Fruit fly (Drosophila melanogaster) whole organism, embryonic: ENCODE measurements around the gene kraken.
A peak's percentile ranks its signal among the peaks of the same experiment; 100 is the strongest.

Experiments used
- CG10147 ChIP-seq: fragments of 200-800 bp; sonication (Bioruptor generic); optimal IDR thresholded peaks from 2 replicates; lab custom pipeline; 2019; ENCODE audit warnings: missing biosample characterization, mild to moderate bottlenecking, missing genetic modification characterization, moderate library complexity
- CG12219 ChIP-seq: fragments of 200-800 bp; sonication (Bioruptor generic); optimal IDR thresholded peaks from 3 replicates; lab custom pipeline; 2018; ENCODE audit warnings: missing biosample characterization, mild to moderate bottlenecking, missing genetic modification characterization
- CG13123 ChIP-seq: fragments of 200-800 bp; sonication (Bioruptor generic); optimal IDR thresholded peaks from 2 replicates; lab custom pipeline; 2016; ENCODE audit warnings: missing biosample characterization, missing genetic modification characterization
- CG14014 ChIP-seq: fragments of 200-800 bp; sonication (Bioruptor generic); IDR thresholded peaks from 2 replicates; pipeline ENCODE4 v1.3.6; 2022; ENCODE audit warnings: missing biosample characterization, missing genetic modification characterization
- CG15696 ChIP-seq: fragments of 200-800 bp; sonication (Bioruptor generic); optimal IDR thresholded peaks from 2 replicates; lab custom pipeline; 2019; ENCODE audit warnings: missing biosample characterization, mild to moderate bottlenecking, missing genetic modification characterization, moderate library complexity
- CG17186 ChIP-seq: fragments of 200-800 bp; sonication (Bioruptor generic); optimal IDR thresholded peaks from 3 replicates; lab custom pipeline; 2017; ENCODE audit warnings: missing biosample characterization, missing genetic modification reagents, missing genetic modification characterization
- CG17612 ChIP-seq: fragments of 200-800 bp; sonication (Bioruptor generic); IDR thresholded peaks from 2 replicates; pipeline ENCODE4 v1.3.6; 2022; ENCODE audit warnings: missing biosample characterization, missing genetic modification characterization
- CG18476 ChIP-seq: fragments of 200-800 bp; sonication (Bioruptor generic); optimal IDR thresholded peaks from 2 replicates; lab custom pipeline; 2016; ENCODE audit warnings: missing biosample characterization, mild to moderate bottlenecking, missing genetic modification characterization
- CG30431 ChIP-seq: fragments of 200-800 bp; sonication (Bioruptor generic); optimal IDR thresholded peaks from 2 replicates; lab custom pipeline; 2017; ENCODE audit warnings: missing biosample characterization, missing genetic modification characterization
- CG32767 ChIP-seq: fragments of 200-800 bp; sonication (Bioruptor generic); IDR thresholded peaks from 2 replicates; pipeline ENCODE4 v1.3.6; 2022; ENCODE audit warnings: missing biosample characterization, missing genetic modification characterization
- CG33213 ChIP-seq: fragments of 200-800 bp; sonication (Bioruptor generic); optimal IDR thresholded peaks from 3 replicates; lab custom pipeline; 2016; ENCODE audit warnings: missing biosample characterization, missing genetic modification characterization
- CG33557 ChIP-seq: fragments of 200-800 bp; sonication (Bioruptor generic); optimal IDR thresholded peaks from 2 replicates; lab custom pipeline; 2019; ENCODE audit warnings: missing biosample characterization, mild to moderate bottlenecking, missing genetic modification characterization, moderate library complexity
- CG34376 ChIP-seq: fragments of 200-800 bp; sonication (Bioruptor generic); optimal IDR thresholded peaks from 2 replicates; lab custom pipeline; 2018; ENCODE audit warnings: missing biosample characterization, mild to moderate bottlenecking, missing genetic modification characterization
- CG3726 ChIP-seq: fragments of 200-800 bp; sonication (Bioruptor generic); IDR thresholded peaks from 3 replicates; pipeline ENCODE4, ENCODE4 v1.3.6; 2022; ENCODE audit warnings: missing biosample characterization, missing genetic modification characterization
- CG4707 ChIP-seq: fragments of 200-800 bp; sonication (Bioruptor generic); optimal IDR thresholded peaks from 2 replicates; lab custom pipeline; 2018; ENCODE audit warnings: missing biosample characterization, mild to moderate bottlenecking, missing genetic modification characterization, moderate library complexity
- CG9215 ChIP-seq: fragments of 200-800 bp; sonication (Bioruptor generic); IDR thresholded peaks from 2 replicates; pipeline ENCODE4 v1.3.6; 2022; ENCODE audit warnings: missing biosample characterization, missing genetic modification characterization
- CG9797 ChIP-seq: fragments of 200-800 bp; sonication (Bioruptor generic); optimal IDR thresholded peaks from 3 replicates; lab custom pipeline; 2018; ENCODE audit warnings: missing biosample characterization, mild to moderate bottlenecking, missing genetic modification characterization
- Camta ChIP-seq: fragments of 200-800 bp; sonication (Bioruptor generic); optimal IDR thresholded peaks from 2 replicates; lab custom pipeline; 2016; ENCODE audit warnings: missing biosample characterization, missing genetic modification characterization
- Dll ChIP-seq: fragments of 200-800 bp; sonication (Bioruptor generic); IDR thresholded peaks from 4 replicates; pipeline ENCODE4 v1.3.6; 2022; ENCODE audit warnings: missing biosample characterization, missing genetic modification characterization; ENCODE audit not compliant: partially characterized antibody
- Ets65A ChIP-seq: fragments of 200-800 bp; sonication (Bioruptor generic); peaks from one replicate; lab custom pipeline; 2016; ENCODE audit warnings: missing biosample characterization, missing genetic modification characterization
- HmgD ChIP-seq: fragments of 200-800 bp; sonication (Bioruptor generic); optimal IDR thresholded peaks from 3 replicates; lab custom pipeline; 2016; ENCODE audit warnings: missing biosample characterization, missing genetic modification characterization
- Jarid2 ChIP-seq: fragments of 200-800 bp; sonication (Bioruptor generic); optimal IDR thresholded peaks from 3 replicates; lab custom pipeline; 2017; ENCODE audit warnings: mild to moderate bottlenecking, missing biosample characterization, missing genetic modification reagents, missing genetic modification characterization
- MBD-R2 ChIP-seq: fragments of 200-800 bp; sonication (Bioruptor generic); IDR thresholded peaks from 2 replicates; pipeline ENCODE4 v1.3.6; 2022; ENCODE audit warnings: missing biosample characterization, missing genetic modification characterization
- Max ChIP-seq: fragments of 200-800 bp; sonication (Bioruptor generic); optimal IDR thresholded peaks from 2 replicates; lab custom pipeline; 2016; ENCODE audit warnings: missing biosample characterization, mild to moderate bottlenecking, missing genetic modification characterization
- Mrtf ChIP-seq: fragments of 200-800 bp; sonication (Bioruptor generic); IDR thresholded peaks from 3 replicates; pipeline ENCODE4 v1.3.6; 2022; ENCODE audit warnings: missing biosample characterization, missing genetic modification characterization
- TFAM ChIP-seq: fragments of 200-800 bp; sonication (Bioruptor generic); optimal IDR thresholded peaks from 2 replicates; lab custom pipeline; 2017; ENCODE audit warnings: missing biosample characterization, missing genetic modification characterization, inconsistent platforms
- YL-1 ChIP-seq: fragments of 200-800 bp; sonication (Bioruptor generic); optimal IDR thresholded peaks from 3 replicates; lab custom pipeline; 2017; ENCODE audit warnings: missing biosample characterization, mild to moderate bottlenecking, missing genetic modification characterization
- bsh ChIP-seq, 2 experiments: fragments of 200-800 bp; sonication (Bioruptor generic); optimal IDR thresholded peaks; 2 replicates each; lab custom pipeline; 2017 to 2018; ENCODE audit warnings: mild to moderate bottlenecking in 2 of 2, missing biosample characterization in 2 of 2, missing genetic modification characterization in 2 of 2, moderate library complexity in 1 of 2
- btn ChIP-seq: fragments of 200-800 bp; sonication (Bioruptor generic); optimal IDR thresholded peaks from 2 replicates; lab custom pipeline; 2016; ENCODE audit warnings: missing biosample characterization, missing genetic modification characterization
- chinmo ChIP-seq: fragments of 200-800 bp; sonication (Bioruptor generic); IDR thresholded peaks from 4 replicates; pipeline ENCODE4 v1.3.6; 2022; ENCODE audit warnings: missing biosample characterization, missing genetic modification characterization; ENCODE audit not compliant: partially characterized antibody
- corto ChIP-seq: fragments of 200-800 bp; sonication (Bioruptor generic); optimal IDR thresholded peaks from 2 replicates; lab custom pipeline; 2016; ENCODE audit warnings: missing biosample characterization, mild to moderate bottlenecking, missing genetic modification characterization, moderate library complexity
- dpn ChIP-seq, 2 experiments: fragments of 200-800 bp; sonication (Bioruptor generic); optimal IDR thresholded peaks; 3 replicates each; lab custom pipeline; 2016; ENCODE audit warnings: missing biosample characterization in 2 of 2, missing genetic modification characterization in 2 of 2
- exex ChIP-seq: fragments of 200-800 bp; sonication (Bioruptor generic); optimal IDR thresholded peaks from 4 replicates; lab custom pipeline; 2018; ENCODE audit warnings: missing biosample characterization, mild to moderate bottlenecking, missing genetic modification characterization, moderate library complexity
- ftz-f1 ChIP-seq: fragments of 200-800 bp; sonication (Bioruptor generic); optimal IDR thresholded peaks from 2 replicates; lab custom pipeline; 2016; ENCODE audit warnings: missing biosample characterization, missing genetic modification characterization
- gem ChIP-seq: fragments of 200-800 bp; sonication (Bioruptor generic); optimal IDR thresholded peaks from 2 replicates; lab custom pipeline; 2019; ENCODE audit warnings: missing biosample characterization, mild to moderate bottlenecking, missing genetic modification characterization, moderate library complexity
- grn ChIP-seq: fragments of 200-800 bp; sonication (Bioruptor generic); optimal IDR thresholded peaks from 3 replicates; lab custom pipeline; 2017; ENCODE audit warnings: missing biosample characterization, missing genetic modification characterization
- gsb-n ChIP-seq: fragments of 200-800 bp; sonication (Bioruptor generic); optimal IDR thresholded peaks from 3 replicates; lab custom pipeline; 2018; ENCODE audit warnings: missing biosample characterization, mild to moderate bottlenecking, missing genetic modification characterization
- h ChIP-seq: fragments of >200 bp; optimal IDR thresholded peaks from 2 replicates; lab custom pipeline; 2017
- hth ChIP-seq: fragments of >200 bp; optimal IDR thresholded peaks from 2 replicates; lab custom pipeline; 2017; ENCODE audit warnings: inconsistent platforms
- jigr1 ChIP-seq: fragments of 200-800 bp; sonication (Bioruptor generic); IDR thresholded peaks from 3 replicates; pipeline ENCODE4 v1.3.6; 2022; ENCODE audit warnings: missing biosample characterization, missing genetic modification characterization
- kah ChIP-seq: fragments of 200-800 bp; sonication (Bioruptor generic); optimal IDR thresholded peaks from 2 replicates; lab custom pipeline; 2018; ENCODE audit warnings: missing biosample characterization, mild to moderate bottlenecking, missing genetic modification characterization
- lov ChIP-seq, 2 experiments: fragments of 200-800 bp in 1 of 2; fragments of >200 bp in 1 of 2; sonication (Bioruptor generic) in 1 of 2; IDR thresholded peaks in 1 of 2; optimal IDR thresholded peaks in 1 of 2; 2 replicates in 1 of 2; 3 replicates in 1 of 2; pipeline versions ENCODE4 v1.3.6 to Lab custom; 2017 to 2022; ENCODE audit warnings: missing biosample characterization in 1 of 2, missing genetic modification characterization in 1 of 2
- mam ChIP-seq: fragments of 200-800 bp; sonication (Bioruptor generic); optimal IDR thresholded peaks from 3 replicates; lab custom pipeline; 2016; ENCODE audit warnings: missing biosample characterization, missing genetic modification characterization
- peb ChIP-seq: fragments of 200-800 bp; sonication (Bioruptor generic); IDR thresholded peaks from 2 replicates; pipeline ENCODE4 v1.3.6; 2022; ENCODE audit warnings: missing biosample characterization, missing genetic modification characterization
- pzg ChIP-seq: fragments of 200-800 bp; sonication (Bioruptor generic); optimal IDR thresholded peaks from 3 replicates; lab custom pipeline; 2018; ENCODE audit warnings: missing biosample characterization, mild to moderate bottlenecking, missing genetic modification characterization, moderate library complexity
- sc ChIP-seq, 3 experiments: fragments of >200 bp in 2 of 3; fragments of 200-800 bp in 1 of 3; sonication (Bioruptor generic) in 1 of 3; optimal IDR thresholded peaks; 2 replicates in 2 of 3; 3 replicates in 1 of 3; lab custom pipeline; 2017; ENCODE audit warnings: mild to moderate bottlenecking in 1 of 3, missing biosample characterization in 1 of 3, missing genetic modification characterization in 1 of 3, missing genetic modification reagents in 1 of 3
- sens-2 ChIP-seq: fragments of 200-800 bp; sonication (Bioruptor generic); IDR thresholded peaks from 2 replicates; pipeline ENCODE4 v1.3.6; 2022; ENCODE audit warnings: missing biosample characterization, missing genetic modification characterization
- sna ChIP-seq: fragments of 200-800 bp; sonication (Bioruptor generic); IDR thresholded peaks from 2 replicates; pipeline ENCODE4 v1.3.6; 2022; ENCODE audit warnings: missing biosample characterization, missing genetic modification characterization; ENCODE audit not compliant: partially characterized antibody
- zf30C ChIP-seq: fragments of 200-800 bp; sonication (Bioruptor generic); optimal IDR thresholded peaks from 3 replicates; lab custom pipeline; 2018; ENCODE audit warnings: missing biosample characterization, mild to moderate bottlenecking, missing genetic modification characterization

Gene kraken

dm6 chr2L:846167-846868, 6.2 kb upstream of the kraken start (continued):
- TF ChIP-seq Camta (GFP tag; lab: Kevin White, UChicago): peak; percentile 73
- TF ChIP-seq CG9215 (GFP tag; lab: Robert Waterston, UW): no peak
- peak; percentile 94 for TF ChIP-seq Ets65A
- no peak for TF ChIP-seq hth (lab: Kevin White, UChicago)
- no peak for TF ChIP-seq sna (GFP tag; lab: Robert Waterston, UW)
- peak; percentile 25 for TF ChIP-seq CG17186
- no peak for TF ChIP-seq MBD-R2 (GFP tag; lab: Robert Waterston, UW)
- 0 out of 2 replicates have a peak, but pooled peaks have one; percentile 26 for TF ChIP-seq CG32767 (GFP tag; lab: Robert Waterston, UW)
- TF ChIP-seq CG15696 (tag; lab: Kevin White, UChicago): no peak
- TF ChIP-seq h (lab: Kevin White, UChicago): no peak
- peak; percentile 37 for TF ChIP-seq zf30C (GFP tag; lab: Kevin White, UChicago)
- TF ChIP-seq CG4707 (GFP tag; lab: Kevin White, UChicago): peak; percentile 58
- no peak for TF ChIP-seq Dll (GFP tag; lab: Robert Waterston, UW)
- TF ChIP-seq grn (GFP tag; lab: Kevin White, UChicago): no peak
- no peak for TF ChIP-seq kah (GFP tag; lab: Kevin White, UChicago)
- TF ChIP-seq sc (optimal IDR thresholded peaks at IDR 0.05; lab: Kevin White, UChicago): no peak
- peak; percentile 36 for TF ChIP-seq sc (GFP tag; optimal IDR thresholded peaks at IDR 0.05; lab: Kevin White, UChicago)
- peak; percentile 68 for TF ChIP-seq CG12219 (GFP tag; lab: Kevin White, UChicago)
- TF ChIP-seq CG14014 (GFP tag; lab: Robert Waterston, UW): peak; percentile 32; the same call in 1 of the 2 replicates
- peak; percentile 31 for TF ChIP-seq CG13123
- no peak for TF ChIP-seq CG17612 (GFP tag; lab: Robert Waterston, UW)
- no peak for TF ChIP-seq chinmo
- peak; percentile 50 for TF ChIP-seq gsb-n (tag; lab: Kevin White, UChicago)
- peak; percentile 12 for TF ChIP-seq Jarid2
- TF ChIP-seq mam (GFP tag; lab: Kevin White, UChicago): peak; percentile 54
- peak in 1 of 2 experiments; percentile 73 for TF ChIP-seq bsh (GFP tag; optimal IDR thresholded peaks at IDR 0.05; lab: Kevin White, UChicago)
- no peak for TF ChIP-seq CG9797 (GFP tag; lab: Kevin White, UChicago)
- TF ChIP-seq btn (GFP tag; lab: Kevin White, UChicago): peak; percentile 48
- no peak for TF ChIP-seq lov (optimal IDR thresholded peaks at IDR 0.05; lab: Kevin White, UChicago)
- TF ChIP-seq lov (GFP tag; IDR thresholded peaks at IDR 0.05; lab: Robert Waterston, UW): no peak
- TF ChIP-seq gem (tag; lab: Kevin White, UChicago): peak; percentile 80
- peak; percentile 57 for TF ChIP-seq CG10147
- no peak for TF ChIP-seq sens-2
- TF ChIP-seq peb (GFP tag; lab: Robert Waterston, UW): no peak
- peak; percentile 38 for TF ChIP-seq CG18476
- TF ChIP-seq CG3726: 0 out of 3 replicates have a peak, but pooled peaks have one; percentile 50
- TF ChIP-seq CG33213 (GFP tag; lab: Kevin White, UChicago): peak; percentile 39
- no peak for TF ChIP-seq pzg (GFP tag; lab: Kevin White, UChicago)
- TF ChIP-seq CG30431 (GFP tag; lab: Kevin White, UChicago): peak; percentile 47
- no peak for TF ChIP-seq jigr1 (GFP tag; lab: Robert Waterston, UW)
- no peak for TF ChIP-seq ftz-f1 (GFP tag; lab: Kevin White, UChicago)
- no peak for TF ChIP-seq CG34376 (GFP tag; lab: Kevin White, UChicago)
- peak; percentile 61 to 65 for TF ChIP-seq dpn (GFP tag; optimal IDR thresholded peaks at IDR 0.05; lab: Kevin White, UChicago)
- TF ChIP-seq Max: peak; percentile 5
- no peak for TF ChIP-seq Mrtf (GFP tag; lab: Robert Waterston, UW)
- peak; percentile 8 for TF ChIP-seq corto
- TF ChIP-seq CG33557 (GFP tag; lab: Kevin White, UChicago): no peak
- TF ChIP-seq HmgD (GFP tag; lab: Kevin White, UChicago): no peak
- no peak for TF ChIP-seq YL-1
- no peak for TF ChIP-seq TFAM
- TF ChIP-seq exex (tag; lab: Kevin White, UChicago): no peak
